Worm (Caenorhabditis elegans): Measurements from ENCODE around the gene R03D7.2.

DNA sequence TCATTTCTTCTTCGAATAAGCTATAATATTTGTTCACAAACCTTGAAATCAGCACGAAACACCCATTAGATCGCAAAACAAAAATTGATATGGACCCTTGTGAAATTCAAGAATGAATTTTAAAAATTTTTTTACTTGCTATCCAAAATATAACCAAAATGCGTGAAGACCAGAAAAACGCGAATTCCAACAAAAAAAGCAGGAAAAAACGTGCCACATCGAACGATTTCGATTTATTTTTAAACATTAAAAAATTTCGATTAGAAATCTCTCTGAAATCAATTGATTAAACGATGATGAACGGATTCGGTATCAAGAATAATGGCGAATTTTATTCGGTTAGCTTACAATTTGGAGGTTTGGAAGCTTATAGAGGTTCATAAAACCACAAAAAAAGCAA is 12.3 kb upstream of the R03D7.2 start, which contains the start of the genes tceb-3 and gskl-1:
- TF ChIP-seq him-1 (tag; optimal IDR thresholded peaks at IDR 0.05) (no peak), W03F9.2 (tag; optimal IDR thresholded peaks at IDR 0.05) (no peak)

Measured in whole organism, L4/young adult.